Fruit fly (Drosophila melanogaster): ENCODE data around the gene CG33229.

Gene CG33229

dm6 chr3L:211200-211599 lies 12.5 kb upstream of the CG33229 start, which contains the start of gene Prp4k (continued):
- TF ChIP-seq vnd (GFP tag; IDR thresholded peaks at IDR 0.05; ENCODE audit: partially characterized antibody) (no peak), p53 (GFP tag; optimal IDR thresholded peaks at IDR 0.05) (no peak), CG2199 (GFP tag; IDR thresholded peaks at IDR 0.05) (no peak), CG31365 (tag; optimal IDR thresholded peaks at IDR 0.05) (no peak), Drgx (GFP tag; IDR thresholded peaks at IDR 0.05) (no peak), Dref (GFP tag; IDR thresholded peaks at IDR 0.05) (no peak), BEAF-32 (GFP tag; optimal IDR thresholded peaks at IDR 0.05) (peak; percentile 11), Atf6 (GFP tag; IDR thresholded peaks at IDR 0.05) (no peak), NfI (GFP tag; optimal IDR thresholded peaks at IDR 0.05) (no peak), Ets97D (GFP tag; optimal IDR thresholded peaks at IDR 0.05) (no peak), ro (GFP tag; IDR thresholded peaks at IDR 0.05) (no peak), psq (GFP tag; optimal IDR thresholded peaks at IDR 0.05) (no peak), abd-A (tag; optimal IDR thresholded peaks at IDR 0.05) (no peak), pzg (GFP tag; optimal IDR thresholded peaks at IDR 0.05) (peak; percentile 50), Dll (GFP tag; IDR thresholded peaks at IDR 0.05; ENCODE audit: partially characterized antibody) (0 out of 4 replicates have a peak, but pooled peaks have one; percentile 33), otp (GFP tag; IDR thresholded peaks at IDR 0.05) (no peak), CG12942 (GFP tag; optimal IDR thresholded peaks at IDR 0.05) (no peak), Gug (GFP tag; IDR thresholded peaks at IDR 0.05) (no peak), CG10565 (GFP tag; optimal IDR thresholded peaks at IDR 0.05) (no peak), slbo (GFP tag; IDR thresholded peaks at IDR 0.05) (no peak), CG8944 (GFP tag; optimal IDR thresholded peaks at IDR 0.05) (no peak), CG30020 (tag; optimal IDR thresholded peaks at IDR 0.05) (peak; percentile 4), CTCF (GFP tag; optimal IDR thresholded peaks at IDR 0.05) (peak; percentile 0), dm (GFP tag; optimal IDR thresholded peaks at IDR 0.05) (no peak), cg (GFP tag; optimal IDR thresholded peaks at IDR 0.05) (no peak), CG10147 (GFP tag; optimal IDR thresholded peaks at IDR 0.05) (no peak), chn (GFP tag; optimal IDR thresholded peaks at IDR 0.05) (no peak), vvl (GFP tag; IDR thresholded peaks at IDR 0.05) (no peak), mam (GFP tag; optimal IDR thresholded peaks at IDR 0.05) (no peak), NC2β (GFP tag; optimal IDR thresholded peaks at IDR 0.05) (no peak), CG2129 (GFP tag; IDR thresholded peaks at IDR 0.05; ENCODE audit: partially characterized antibody) (no peak), HHEX (GFP tag; optimal IDR thresholded peaks at IDR 0.05) (no peak), pan (optimal IDR thresholded peaks at IDR 0.05) (no peak), pan (GFP tag; optimal IDR thresholded peaks at IDR 0.05 in 1 of 2, IDR thresholded peaks at IDR 0.05 in 1 of 2) (no peak), Hr39 (optimal IDR thresholded peaks at IDR 0.05) (no peak), TFAM (GFP tag; optimal IDR thresholded peaks at IDR 0.05) (no peak), Tbp (GFP tag; optimal IDR thresholded peaks at IDR 0.05) (no peak), pnt (GFP tag; optimal IDR thresholded peaks at IDR 0.05) (no peak), CG13424 (tag; optimal IDR thresholded peaks at IDR 0.05) (no peak), CG10654 (GFP tag; optimal IDR thresholded peaks at IDR 0.05) (no peak), gro (GFP tag; optimal IDR thresholded peaks at IDR 0.05) (no peak), grau (tag; optimal IDR thresholded peaks at IDR 0.05) (no peak), unpg (GFP tag; optimal IDR thresholded peaks at IDR 0.05) (no peak), caup (GFP tag; optimal IDR thresholded peaks at IDR 0.05; ENCODE audit: severe bottlenecking) (no peak), org-1 (GFP tag; optimal IDR thresholded peaks at IDR 0.05) (no peak), Myb (GFP tag; optimal IDR thresholded peaks at IDR 0.05) (no peak), prd (optimal IDR thresholded peaks at IDR 0.05) (no peak), prd (GFP tag; IDR thresholded peaks at IDR 0.05) (no peak), CG18011 (GFP tag; optimal IDR thresholded peaks at IDR 0.05) (no peak), gcm2 (GFP tag; optimal IDR thresholded peaks at IDR 0.05) (no peak), CG13287 (GFP tag; IDR thresholded peaks at IDR 0.05; ENCODE audit: partially characterized antibody) (peak; percentile 44; the same call in 1 of the 2 replicates), CG11504 (tag; optimal IDR thresholded peaks at IDR 0.05) (no peak), CG6689 (GFP tag; IDR thresholded peaks at IDR 0.05) (no peak), NK7.1 (GFP tag; optimal IDR thresholded peaks at IDR 0.05) (no peak)

All from whole organism, embryonic.